Worm (Caenorhabditis elegans) whole organism, mixed stage, embryonic: ENCODE measurements around the gene cht-2.

Experiments
- M03D4.4 ChIP-seq: sonication (generic microtip); optimal IDR thresholded peaks from 2 replicates; lab custom pipeline; 2017; ENCODE audit warnings: mild to moderate bottlenecking, missing genetic modification characterization, missing compliant biosample characterization
- bed-3 ChIP-seq: fragments of 200-800 bp; sonication (Bioruptor generic); optimal IDR thresholded peaks from 3 replicates; lab custom pipeline; 2018; ENCODE audit warnings: mild to moderate bottlenecking, missing genetic modification characterization, moderate library complexity, missing compliant biosample characterization
- ham-2 ChIP-seq: fragments of 200-800 bp; sonication (Bioruptor generic); optimal IDR thresholded peaks from 2 replicates; lab custom pipeline; 2018; ENCODE audit warnings: mild to moderate bottlenecking, missing genetic modification characterization, missing compliant biosample characterization
- lsy-2 ChIP-seq: fragments of 150-350 bp; optimal IDR thresholded peaks from 2 replicates; lab custom pipeline; 2014; ENCODE audit warnings: missing biosample characterization, missing genetic modification characterization
- nhr-237 ChIP-seq: fragments of 150-350 bp; optimal IDR thresholded peaks from 2 replicates; lab custom pipeline; 2014; ENCODE audit warnings: missing biosample characterization, missing genetic modification characterization
- snpc-4 ChIP-seq: fragments of 150-350 bp; optimal IDR thresholded peaks from 2 replicates; lab custom pipeline; 2014; ENCODE audit warnings: missing biosample characterization, missing genetic modification characterization

DNA sequence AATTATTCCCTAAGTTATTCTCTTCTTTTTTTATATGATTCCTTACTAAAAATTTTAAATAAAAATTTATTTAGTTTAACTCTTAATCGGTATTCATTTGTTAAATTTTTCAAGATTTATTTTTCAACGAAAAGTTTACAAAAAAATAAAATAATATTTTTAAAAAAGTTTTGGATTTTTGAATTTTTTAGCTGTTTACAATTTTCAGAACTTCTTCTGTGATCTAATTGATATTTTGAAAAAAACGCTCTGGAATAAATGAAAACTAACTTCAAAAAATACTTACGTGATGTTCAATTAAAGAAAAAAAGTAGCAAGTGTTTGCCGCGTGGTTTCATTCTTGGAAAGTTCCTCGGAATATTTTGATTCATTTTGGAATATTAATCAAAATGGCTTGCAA, 24.6 kb downstream of the cht-2 start, which contains the start of gene decr-1.2:
- TF ChIP-seq bed-3 (GFP tag; lab: Kevin White, UChicago) (no peak), nhr-237 (tag; lab: Kevin White, UChicago) (no peak), ham-2 (no peak), M03D4.4 (tag; lab: Kevin White, UChicago) (no peak), snpc-4 (no peak), lsy-2 (tag; lab: Kevin White, UChicago) (no peak)
